Worm (Caenorhabditis elegans) whole organism, L2 larva: ENCODE measurements around the gene pgp-5.

ENCODE experiments used
- C34F6.9 ChIP-seq: fragments of 150-350 bp; optimal IDR thresholded peaks from 2 replicates; lab custom pipeline; 2014; ENCODE audit warnings: missing biosample characterization, missing genetic modification characterization
- F13H6.1 ChIP-seq: sonication (generic microtip); optimal IDR thresholded peaks from 2 replicates; lab custom pipeline; 2016; ENCODE audit warnings: missing genetic modification characterization, missing compliant biosample characterization
- R02D3.7 ChIP-seq: fragments of 150-350 bp; optimal IDR thresholded peaks from 2 replicates; lab custom pipeline; 2014; ENCODE audit warnings: missing biosample characterization, missing genetic modification characterization
- ZK546.5 ChIP-seq: sonication (generic microtip); optimal IDR thresholded peaks from 2 replicates; lab custom pipeline; 2017; ENCODE audit warnings: missing biosample characterization, missing genetic modification characterization
- alr-1 ChIP-seq: fragments of 150-350 bp; optimal IDR thresholded peaks from 2 replicates; lab custom pipeline; 2014; ENCODE audit warnings: missing biosample characterization, missing genetic modification characterization
- aly-2 ChIP-seq: fragments of 150-350 bp; optimal IDR thresholded peaks from 2 replicates; lab custom pipeline; 2014; ENCODE audit warnings: missing biosample characterization, missing genetic modification characterization
- ama-1 ChIP-seq: fragments of 150-350 bp; optimal IDR thresholded peaks from 2 replicates; lab custom pipeline; 2018; ENCODE audit warnings: inconsistent platforms
- blmp-1 ChIP-seq: sonication (generic microtip); optimal IDR thresholded peaks from 2 replicates; lab custom pipeline; 2017; ENCODE audit warnings: missing genetic modification characterization, mild to moderate bottlenecking, missing compliant biosample characterization, antibody characterized with exemption, moderate library complexity; ENCODE audit not compliant: insufficient read depth
- ceh-16 ChIP-seq: fragments of 150-350 bp; optimal IDR thresholded peaks from 2 replicates; lab custom pipeline; 2014; ENCODE audit warnings: missing biosample characterization, missing genetic modification characterization
- ceh-82 ChIP-seq: fragments of 150-350 bp; optimal IDR thresholded peaks from 2 replicates; lab custom pipeline; 2014; ENCODE audit warnings: missing biosample characterization, missing genetic modification characterization
- crh-2 ChIP-seq: sonication (generic microtip); optimal IDR thresholded peaks from 2 replicates; lab custom pipeline; 2017; ENCODE audit warnings: missing biosample characterization, missing genetic modification characterization
- egl-27 ChIP-seq: sonication (generic microtip); optimal IDR thresholded peaks from 3 replicates; lab custom pipeline; 2017; ENCODE audit warnings: missing biosample characterization, missing genetic modification reagents, missing genetic modification characterization
- elt-1 ChIP-seq: fragments of 150-350 bp; optimal IDR thresholded peaks from 2 replicates; lab custom pipeline; 2014; ENCODE audit warnings: missing biosample characterization, missing genetic modification characterization
- elt-3 ChIP-seq: sonication (generic microtip); optimal IDR thresholded peaks from 2 replicates; lab custom pipeline; 2017; ENCODE audit warnings: missing biosample characterization, missing genetic modification characterization
- fos-1 ChIP-seq: fragments of 150-350 bp; optimal IDR thresholded peaks from 2 replicates; lab custom pipeline; 2014; ENCODE audit warnings: missing biosample characterization, missing genetic modification characterization
- gmeb-1 ChIP-seq: fragments of 150-350 bp; optimal IDR thresholded peaks from 2 replicates; lab custom pipeline; 2014; ENCODE audit warnings: missing biosample characterization, missing genetic modification characterization
- lin-11 ChIP-seq: fragments of 150-350 bp; sonication (generic microtip); optimal IDR thresholded peaks from 2 replicates; lab custom pipeline; 2014; ENCODE audit warnings: missing biosample characterization, missing genetic modification characterization, inconsistent platforms, mixed read lengths
- lin-13 ChIP-seq: fragments of 150-350 bp; optimal IDR thresholded peaks from 2 replicates; lab custom pipeline; 2014; ENCODE audit warnings: missing biosample characterization, missing genetic modification reagents, missing genetic modification characterization
- lin-39 ChIP-seq: fragments of 150-350 bp; optimal IDR thresholded peaks from 2 replicates; lab custom pipeline; 2014; ENCODE audit warnings: missing biosample characterization, missing genetic modification reagents, missing genetic modification characterization
- mab-5 ChIP-seq: fragments of 150-350 bp; optimal IDR thresholded peaks from 2 replicates; lab custom pipeline; 2014; ENCODE audit warnings: missing biosample characterization, missing genetic modification characterization
- mbf-1 ChIP-seq: sonication (generic microtip); optimal IDR thresholded peaks from 2 replicates; lab custom pipeline; 2017; ENCODE audit warnings: missing biosample characterization, missing genetic modification characterization
- mdl-1 ChIP-seq, 2 experiments: fragments of 150-350 bp in 1 of 2; sonication (generic microtip) in 1 of 2; optimal IDR thresholded peaks; 2 replicates each; lab custom pipeline; 2017; ENCODE audit warnings: missing biosample characterization in 2 of 2, missing genetic modification characterization in 2 of 2
- nhr-10 ChIP-seq: sonication (generic microtip); optimal IDR thresholded peaks from 2 replicates; lab custom pipeline; 2017; ENCODE audit warnings: missing biosample characterization, missing genetic modification characterization
- nhr-11 ChIP-seq: fragments of 150-350 bp; optimal IDR thresholded peaks from 2 replicates; lab custom pipeline; 2014; ENCODE audit warnings: missing biosample characterization, missing genetic modification characterization
- nhr-12 ChIP-seq: fragments of 150-350 bp; optimal IDR thresholded peaks from 2 replicates; lab custom pipeline; 2014; ENCODE audit warnings: missing biosample characterization, missing genetic modification characterization
- nhr-129 ChIP-seq: fragments of 150-350 bp; optimal IDR thresholded peaks from 2 replicates; lab custom pipeline; 2014; ENCODE audit warnings: missing biosample characterization, missing genetic modification characterization
- nhr-21 ChIP-seq: fragments of 150-350 bp; optimal IDR thresholded peaks from 2 replicates; lab custom pipeline; 2014; ENCODE audit warnings: missing biosample characterization, missing genetic modification characterization
- nhr-23 ChIP-seq: fragments of 150-350 bp; optimal IDR thresholded peaks from 2 replicates; lab custom pipeline; 2014; ENCODE audit warnings: missing biosample characterization, missing genetic modification reagents, missing genetic modification characterization
- nhr-237 ChIP-seq: fragments of 150-350 bp; optimal IDR thresholded peaks from 2 replicates; lab custom pipeline; 2014; ENCODE audit warnings: missing biosample characterization, missing genetic modification characterization
- nhr-25 ChIP-seq: fragments of 150-350 bp; sonication (generic microtip); optimal IDR thresholded peaks from 3 replicates; lab custom pipeline; 2014; ENCODE audit warnings: missing biosample characterization, missing genetic modification characterization
- nhr-77 ChIP-seq: fragments of 150-350 bp; optimal IDR thresholded peaks from 2 replicates; lab custom pipeline; 2014; ENCODE audit warnings: missing biosample characterization, missing genetic modification characterization
- peb-1 ChIP-seq: fragments of 150-350 bp; optimal IDR thresholded peaks from 2 replicates; lab custom pipeline; 2014; ENCODE audit warnings: missing biosample characterization, missing genetic modification characterization
- sem-4 ChIP-seq: fragments of 150-350 bp; optimal IDR thresholded peaks from 2 replicates; lab custom pipeline; 2014; ENCODE audit warnings: missing biosample characterization, missing genetic modification reagents, missing genetic modification characterization
- skn-1 ChIP-seq: sonication (generic microtip); optimal IDR thresholded peaks from 2 replicates; lab custom pipeline; 2017; ENCODE audit warnings: missing biosample characterization, missing genetic modification characterization
- sma-3 ChIP-seq: sonication (generic microtip); optimal IDR thresholded peaks from 2 replicates; lab custom pipeline; 2016; ENCODE audit warnings: missing genetic modification reagents, missing genetic modification characterization, missing compliant biosample characterization
- sma-9 ChIP-seq, 2 experiments: fragments of 150-350 bp in 1 of 2; sonication (generic microtip) in 1 of 2; optimal IDR thresholded peaks; 2 replicates each; lab custom pipeline; 2014 to 2016; ENCODE audit warnings: missing genetic modification characterization in 2 of 2, mild to moderate bottlenecking in 1 of 2, missing biosample characterization in 1 of 2, missing compliant biosample characterization in 1 of 2, missing genetic modification reagents in 1 of 2, moderate library complexity in 1 of 2
- unc-39 ChIP-seq: fragments of 150-350 bp; optimal IDR thresholded peaks from 2 replicates; lab custom pipeline; 2014; ENCODE audit warnings: missing biosample characterization, missing genetic modification characterization
- unc-55 ChIP-seq: fragments of 150-350 bp; sonication (generic microtip); optimal IDR thresholded peaks from 3 replicates; lab custom pipeline; 2014; ENCODE audit warnings: missing biosample characterization, missing genetic modification reagents, missing genetic modification characterization
- zag-1 ChIP-seq: fragments of 150-350 bp; optimal IDR thresholded peaks from 2 replicates; lab custom pipeline; 2014; ENCODE audit warnings: missing biosample characterization, missing genetic modification characterization
- ztf-1 ChIP-seq: fragments of 200-800 bp; sonication (Bioruptor generic); conservative IDR thresholded peaks from 2 replicates; pipeline ENCODE4 v1.3.6; 2022; ENCODE audit warnings: missing genetic modification characterization, missing compliant biosample characterization
- ztf-11 ChIP-seq: sonication (generic microtip); optimal IDR thresholded peaks from 2 replicates; lab custom pipeline; 2017; ENCODE audit warnings: missing biosample characterization, missing genetic modification characterization
- ztf-4 ChIP-seq: fragments of 150-350 bp; optimal IDR thresholded peaks from 2 replicates; lab custom pipeline; 2014; ENCODE audit warnings: missing biosample characterization, missing genetic modification characterization

Gene pgp-5

ce11 chrX:10844137-10844536 lies 15.0 kb downstream of the pgp-5 start:
- TF ChIP-seq unc-39 (tag; lab: Kevin White, UChicago) (no peak), fos-1 (peak; percentile 30)

ce11 chrX:10838550-10838949 lies 20.5 kb downstream of the pgp-5 start, which contains the start of gene plc-1:
plc-1 (minus strand) TSS chrX:10838650.
- TF ChIP-seq elt-3 (tag; lab: Kevin White, UChicago) (no peak), aly-2 (tag; lab: Kevin White, UChicago) (no peak), nhr-21 (no peak), mbf-1 (tag; lab: Kevin White, UChicago) (no peak), R02D3.7 (tag; lab: Kevin White, UChicago) (no peak), alr-1 (no peak), ztf-4 (tag; lab: Kevin White, UChicago) (no peak), ztf-11 (no peak), nhr-10 (no peak), fos-1 (no peak), zag-1 (tag; lab: Kevin White, UChicago) (no peak), blmp-1 (no peak), lin-11 (tag; lab: Kevin White, UChicago) (no peak), ztf-1 (no peak), unc-39 (tag; lab: Kevin White, UChicago) (no peak), elt-1 (tag; lab: Kevin White, UChicago) (no peak), sma-9 (GFP tag; optimal IDR thresholded peaks at IDR 0.05; lab: Kevin White, UChicago) (no peak), sma-9 (tag; optimal IDR thresholded peaks at IDR 0.05; lab: Kevin White, UChicago) (no peak), nhr-129 (no peak), nhr-12 (tag; lab: Kevin White, UChicago) (no peak), egl-27 (tag; lab: Kevin White, UChicago) (no peak)

- TF ChIP-seq nhr-12 (tag; lab: Kevin White, UChicago) = no peak
- TF ChIP-seq sma-9 (GFP tag; optimal IDR thresholded peaks at IDR 0.05; lab: Kevin White, UChicago) = no peak
- no peak for TF ChIP-seq sma-9 (tag; optimal IDR thresholded peaks at IDR 0.05; lab: Kevin White, UChicago)
Measured at ce11 chrX:10837609-10838008, 21.5 kb downstream of the pgp-5 start.

- TF ChIP-seq ZK546.5 (tag; lab: Kevin White, UChicago) = no peak
- TF ChIP-seq elt-3 (tag; lab: Kevin White, UChicago) = no peak
- no peak for TF ChIP-seq nhr-23 (tag; lab: Kevin White, UChicago)
- TF ChIP-seq lin-13 (GFP tag; lab: Kevin White, UChicago) = no peak
- TF ChIP-seq ztf-4 (tag; lab: Kevin White, UChicago) = no peak
- no peak for TF ChIP-seq F13H6.1 (tag; lab: Kevin White, UChicago)
Measured at ce11 chrX:10834568-10834967, 24.5 kb downstream of the pgp-5 start.

- TF ChIP-seq aly-2 (tag; lab: Kevin White, UChicago) (no peak), elt-3 (tag; lab: Kevin White, UChicago) (no peak), fos-1 (no peak), mdl-1 (tag; optimal IDR thresholded peaks at IDR 0.05; lab: Kevin White, UChicago) (peak in 1 of 2 experiments; percentile 30), nhr-23 (tag; lab: Kevin White, UChicago) (no peak), nhr-25 (no peak), nhr-11 (tag; lab: Kevin White, UChicago) (no peak), zag-1 (tag; lab: Kevin White, UChicago) (no peak), lin-13 (GFP tag; lab: Kevin White, UChicago) (no peak), crh-2 (no peak), skn-1 (tag; lab: Kevin White, UChicago) (no peak), sem-4 (tag; lab: Kevin White, UChicago) (no peak), lin-11 (tag; lab: Kevin White, UChicago) (peak; percentile 43), R02D3.7 (tag; lab: Kevin White, UChicago) (no peak), lin-39 (no peak), F13H6.1 (tag; lab: Kevin White, UChicago) (no peak), peb-1 (tag; lab: Kevin White, UChicago) (no peak), nhr-77 (tag; lab: Kevin White, UChicago) (no peak), ZK546.5 (tag; lab: Kevin White, UChicago) (no peak), ztf-4 (tag; lab: Kevin White, UChicago) (no peak), ceh-82 (tag; lab: Kevin White, UChicago) (no peak), ama-1 (lab: Kevin White, UChicago) (no peak), nhr-129 (peak; percentile 80), sma-9 (GFP tag; optimal IDR thresholded peaks at IDR 0.05; lab: Kevin White, UChicago) (peak; percentile 59), sma-9 (tag; optimal IDR thresholded peaks at IDR 0.05; lab: Kevin White, UChicago) (no peak), gmeb-1 (tag; lab: Kevin White, UChicago) (no peak), ceh-16 (tag; lab: Kevin White, UChicago) (no peak), elt-1 (tag; lab: Kevin White, UChicago) (no peak), mab-5 (tag; lab: Kevin White, UChicago) (no peak), sma-3 (GFP tag; lab: Kevin White, UChicago) (peak; percentile 2), nhr-21 (peak; percentile 5), ztf-11 (no peak), C34F6.9 (peak; percentile 15), nhr-10 (no peak), nhr-12 (tag; lab: Kevin White, UChicago) (no peak), unc-39 (tag; lab: Kevin White, UChicago) (no peak), nhr-237 (tag; lab: Kevin White, UChicago) (no peak), unc-55 (peak; percentile 66), egl-27 (tag; lab: Kevin White, UChicago) (no peak)
Measured at ce11 chrX:10821160-10821559, 37.9 kb downstream of the pgp-5 start.
